3 fruit fly cellular contexts compared by ENCODE assay signal in genomic region chrX:20863704-20864103, dm6.
TF ChIP-seq lines count a peak whose summit lies in the region.

No protein-coding gene starts in this region.

- TF ChIP-seq CTCF in whole organism, embryonic (GFP tag; optimal IDR thresholded peaks at IDR 0.05; lab: Kevin White, UChicago): no peak

TF ChIP-seq in whole organism, embryonic, 481 proteins besides CTCF, POLR2A, EP300 and RAD21:
- TF ChIP-seq prd (optimal IDR thresholded peaks at IDR 0.05; lab: Kevin White, UChicago) (no peak), prd (GFP tag; IDR thresholded peaks at IDR 0.05; lab: Robert Waterston, UW) (peak; percentile 62; the same call in 2 of the 3 replicates), CG32772 (GFP tag; IDR thresholded peaks at IDR 0.05; lab: Robert Waterston, UW) (0 out of 2 replicates have a peak, but pooled peaks have one; percentile 21), Rfx (GFP tag; IDR thresholded peaks at IDR 0.05; lab: Robert Waterston, UW) (0 out of 2 replicates have a peak, but pooled peaks have one; percentile 7), Med (GFP tag; lab: Kevin White, UChicago) (peak; percentile 26), sens-2 (GFP tag; IDR thresholded peaks at IDR 0.05; lab: Robert Waterston, UW) (0 out of 2 replicates have a peak, but pooled peaks have one; percentile 10), Ravus (GFP tag; IDR thresholded peaks at IDR 0.05; lab: Robert Waterston, UW) (no peak), seq (GFP tag; IDR thresholded peaks at IDR 0.05; lab: Robert Waterston, UW) (no peak), pnt (GFP tag; optimal IDR thresholded peaks at IDR 0.05; lab: Kevin White, UChicago) (no peak), CG12236 (GFP tag; optimal IDR thresholded peaks at IDR 0.05; lab: Kevin White, UChicago) (no peak), sens (GFP tag; lab: Kevin White, UChicago) (peak; percentile 10)

TF ChIP-seq in whole organism, prepupa, 60 proteins besides CTCF, POLR2A, EP300 and RAD21 (continues in another document):
- TF ChIP-seq CG34406 (GFP tag; optimal IDR thresholded peaks at IDR 0.05; lab: Kevin White, UChicago) (no peak), CG32006 (GFP tag; optimal IDR thresholded peaks at IDR 0.05; lab: Kevin White, UChicago) (peak; percentile 52), CG16779 (tag; optimal IDR thresholded peaks at IDR 0.05; lab: Kevin White, UChicago) (no peak), CG6854 (GFP tag; optimal IDR thresholded peaks at IDR 0.05; lab: Kevin White, UChicago) (no peak), CG11762 (GFP tag; optimal IDR thresholded peaks at IDR 0.05; lab: Kevin White, UChicago; ENCODE audit: insufficient read depth) (no peak), CG6163 (GFP tag; IDR thresholded peaks at IDR 0.05; lab: Robert Waterston, UW) (no peak), net (GFP tag; optimal IDR thresholded peaks at IDR 0.05; lab: Kevin White, UChicago) (no peak), cyc (GFP tag; optimal IDR thresholded peaks at IDR 0.05; lab: Kevin White, UChicago) (no peak), CG11294 (GFP tag; IDR thresholded peaks at IDR 0.05; lab: Robert Waterston, UW) (no peak), Smox (GFP tag; optimal IDR thresholded peaks at IDR 0.05; lab: Kevin White, UChicago) (no peak), Eip78C (GFP tag; lab: Kevin White, UChicago) (peak; percentile 72), eg (GFP tag; IDR thresholded peaks at IDR 0.05; lab: Robert Waterston, UW) (no peak), Ets96B (tag; optimal IDR thresholded peaks at IDR 0.05; lab: Kevin White, UChicago) (peak; percentile 33), fkh (GFP tag; optimal IDR thresholded peaks at IDR 0.05; lab: Kevin White, UChicago) (no peak), CG6276 (GFP tag; optimal IDR thresholded peaks at IDR 0.05; lab: Kevin White, UChicago) (no peak), Gug (GFP tag; IDR thresholded peaks at IDR 0.05; lab: Robert Waterston, UW) (no peak), CG8632 (GFP tag; optimal IDR thresholded peaks at IDR 0.05; lab: Kevin White, UChicago) (no peak), CG15336 (GFP tag; IDR thresholded peaks at IDR 0.05; lab: Robert Waterston, UW) (no peak), CG10669 (GFP tag; optimal IDR thresholded peaks at IDR 0.05; lab: Kevin White, UChicago) (peak; percentile 32), Hr39 (GFP tag; optimal IDR thresholded peaks at IDR 0.05; lab: Kevin White, UChicago) (peak; percentile 18), Met (GFP tag; optimal IDR thresholded peaks at IDR 0.05; lab: Kevin White, UChicago) (peak; percentile 14), Sox15 (GFP tag; optimal IDR thresholded peaks at IDR 0.05; lab: Kevin White, UChicago) (no peak), Blimp-1 (GFP tag; optimal IDR thresholded peaks at IDR 0.05; lab: Kevin White, UChicago) (no peak), OdsH (GFP tag; optimal IDR thresholded peaks at IDR 0.05; lab: Kevin White, UChicago) (peak; percentile 25), ss (GFP tag; optimal IDR thresholded peaks at IDR 0.05; lab: Kevin White, UChicago) (no peak), Lpt (GFP tag; optimal IDR thresholded peaks at IDR 0.05; lab: Kevin White, UChicago) (no peak), lz (GFP tag; optimal IDR thresholded peaks at IDR 0.05; lab: Kevin White, UChicago) (no peak), Sox14 (GFP tag; optimal IDR thresholded peaks at IDR 0.05; lab: Kevin White, UChicago) (peak; percentile 13), CG1621 (tag; optimal IDR thresholded peaks at IDR 0.05; lab: Kevin White, UChicago) (no peak), CG9139 (GFP tag; optimal IDR thresholded peaks at IDR 0.05; lab: Kevin White, UChicago) (no peak), CG4318 (GFP tag; optimal IDR thresholded peaks at IDR 0.05; lab: Kevin White, UChicago) (no peak), salr (GFP tag; optimal IDR thresholded peaks at IDR 0.05; lab: Kevin White, UChicago) (no peak), Eip93F (GFP tag; optimal IDR thresholded peaks at IDR 0.05; lab: Kevin White, UChicago) (no peak), Sox102F (GFP tag; optimal IDR thresholded peaks at IDR 0.05; lab: Kevin White, UChicago) (no peak), CG31627 (GFP tag; optimal IDR thresholded peaks at IDR 0.05; lab: Kevin White, UChicago) (no peak), achi (GFP tag; optimal IDR thresholded peaks at IDR 0.05; lab: Kevin White, UChicago) (peak; percentile 19), topi (GFP tag; optimal IDR thresholded peaks at IDR 0.05; lab: Kevin White, UChicago) (no peak), dac (GFP tag; optimal IDR thresholded peaks at IDR 0.05; lab: Kevin White, UChicago) (no peak), CG3919 (GFP tag; optimal IDR thresholded peaks at IDR 0.05; lab: Kevin White, UChicago) (peak; percentile 11), acj6 (GFP tag; optimal IDR thresholded peaks at IDR 0.05; lab: Kevin White, UChicago) (no peak), Hr4 (GFP tag; optimal IDR thresholded peaks at IDR 0.05; lab: Kevin White, UChicago) (peak; percentile 30), CG6792 (GFP tag; optimal IDR thresholded peaks at IDR 0.05; lab: Kevin White, UChicago) (no peak), dsx (GFP tag; optimal IDR thresholded peaks at IDR 0.05; lab: Kevin White, UChicago; ENCODE audit: poor library complexity, severe bottlenecking) (no peak)

TF ChIP-seq in whole organism, pupa, 21 proteins besides CTCF, POLR2A, EP300 and RAD21:
- TF ChIP-seq CG4496 (GFP tag; IDR thresholded peaks at IDR 0.05; lab: Robert Waterston, UW): no peak
- no peak for TF ChIP-seq Pif1B (GFP tag; optimal IDR thresholded peaks at IDR 0.05; lab: Kevin White, UChicago)
- no peak for TF ChIP-seq EcR (GFP tag; optimal IDR thresholded peaks at IDR 0.05; lab: Kevin White, UChicago)
- TF ChIP-seq CG8301 (tag; optimal IDR thresholded peaks at IDR 0.05; lab: Kevin White, UChicago): peak; percentile 29
- no peak for TF ChIP-seq CG12605 (GFP tag; IDR thresholded peaks at IDR 0.05; lab: Robert Waterston, UW)
- TF ChIP-seq CG14655 (GFP tag; optimal IDR thresholded peaks at IDR 0.05; lab: Kevin White, UChicago): peak; percentile 47
- TF ChIP-seq CG15710 (tag; optimal IDR thresholded peaks at IDR 0.05; lab: Kevin White, UChicago): peak; percentile 37
- TF ChIP-seq CG9948 (tag; optimal IDR thresholded peaks at IDR 0.05; lab: Kevin White, UChicago): peak; percentile 11
- TF ChIP-seq CG8159 (tag; optimal IDR thresholded peaks at IDR 0.05; lab: Kevin White, UChicago): peak; percentile 51
- TF ChIP-seq fd96Ca (GFP tag; IDR thresholded peaks at IDR 0.05; lab: Robert Waterston, UW): 0 out of 3 replicates have a peak, but pooled peaks have one; percentile 52
- TF ChIP-seq CG17806 (tag; optimal IDR thresholded peaks at IDR 0.05; lab: Kevin White, UChicago): peak; percentile 29

Comparison
In these comparisons a context has a peak if more than half of its experiments do, and no peak if none do; other contexts are left out.
1. Of the 7 proteins assayed by ChIP-seq in both whole organism, embryonic and whole organism, prepupa: peak only in whole organism, embryonic: none; only in whole organism, prepupa: Hr39; in both: none; in neither: 6.